Worm (Caenorhabditis elegans) whole organism, young adult: ENCODE data around the gene spsb-1.
A peak's percentile ranks its signal among the peaks of the same experiment; 100 is the strongest.
"Not testable (repeated sequence)": the region's sequence is repeated elsewhere in the genome, so short reads cannot be mapped to it uniquely, and the experiment has no call there.

Experiments used
- B0035.1 ChIP-seq: sonication (generic microtip); optimal IDR thresholded peaks from 2 replicates; lab custom pipeline; 2016; ENCODE audit warnings: missing genetic modification characterization, mild to moderate bottlenecking, missing compliant biosample characterization, missing genotype, missing genetic modification reagents
- B0336.3 ChIP-seq: fragments of 200-800 bp; sonication (Bioruptor generic); IDR thresholded peaks from 2 replicates; pipeline ENCODE4 v1.3.6; 2022; ENCODE audit warnings: missing genetic modification characterization, missing compliant biosample characterization
- F10E7.11 ChIP-seq: sonication (generic microtip); optimal IDR thresholded peaks from 2 replicates; lab custom pipeline; 2017; ENCODE audit warnings: mild to moderate bottlenecking, missing genetic modification characterization, moderate library complexity, missing compliant biosample characterization
- F57A8.1 ChIP-seq: fragments of 200-800 bp; sonication (Bioruptor generic); optimal IDR thresholded peaks from 2 replicates; lab custom pipeline; 2018; ENCODE audit warnings: mild to moderate bottlenecking, missing genetic modification characterization, moderate library complexity, missing compliant biosample characterization
- F57C9.4 ChIP-seq: sonication (generic microtip); optimal IDR thresholded peaks from 2 replicates; lab custom pipeline; 2017; ENCODE audit warnings: mild to moderate bottlenecking, missing genetic modification characterization, missing compliant biosample characterization
- T07F8.4 ChIP-seq: sonication (generic microtip); optimal IDR thresholded peaks from 2 replicates; lab custom pipeline; 2016; ENCODE audit warnings: mild to moderate bottlenecking, missing genetic modification characterization, moderate library complexity, missing compliant biosample characterization
- Y53G8AR.9 ChIP-seq: fragments of 200-800 bp; sonication (Bioruptor generic); conservative IDR thresholded peaks from 2 replicates; pipeline ENCODE4 v1.3.6; 2022; ENCODE audit warnings: missing genetic modification reagents, missing genetic modification characterization, missing compliant biosample characterization
- akir-1 ChIP-seq: fragments of 200-800 bp; sonication (Bioruptor generic); optimal IDR thresholded peaks from 2 replicates; lab custom pipeline; 2018; ENCODE audit warnings: mild to moderate bottlenecking, missing genetic modification characterization, moderate library complexity, missing compliant biosample characterization
- bed-1 ChIP-seq: fragments of 200-800 bp; sonication (Bioruptor generic); IDR thresholded peaks from 2 replicates; pipeline ENCODE4 v1.3.6; 2022; ENCODE audit warnings: missing genetic modification reagents, missing genetic modification characterization, missing compliant biosample characterization
- cebp-1 ChIP-seq, 2 experiments: fragments of 200-800 bp in 1 of 2; sonication (Bioruptor generic) in 1 of 2; sonication (generic microtip) in 1 of 2; IDR thresholded peaks in 1 of 2; optimal IDR thresholded peaks in 1 of 2; 2 replicates each; pipeline versions ENCODE4 v1.3.6 to Lab custom; 2017 to 2022; ENCODE audit warnings: missing compliant biosample characterization in 2 of 2, missing genetic modification characterization in 2 of 2, mild to moderate bottlenecking in 1 of 2, missing genetic modification reagents in 1 of 2, moderate library complexity in 1 of 2
- cebp-2 ChIP-seq: fragments of 200-800 bp; sonication (Bioruptor generic); IDR thresholded peaks from 2 replicates; pipeline ENCODE4 v1.3.6; 2022; ENCODE audit warnings: missing genetic modification characterization, missing compliant biosample characterization
- ceh-27 ChIP-seq: fragments of 200-800 bp; sonication (Bioruptor generic); optimal IDR thresholded peaks from 2 replicates; lab custom pipeline; 2018; ENCODE audit warnings: mild to moderate bottlenecking, missing genetic modification characterization, moderate library complexity, missing compliant biosample characterization
- ceh-40 ChIP-seq: fragments of 200-800 bp; sonication (Bioruptor generic); IDR thresholded peaks from 2 replicates; pipeline ENCODE4 v1.3.6; 2022; ENCODE audit warnings: missing genetic modification characterization, missing compliant biosample characterization
- ceh-58 ChIP-seq: fragments of 200-800 bp; sonication (Bioruptor generic); IDR thresholded peaks from 2 replicates; pipeline ENCODE4 v1.3.6; 2022; ENCODE audit warnings: missing genetic modification characterization, missing compliant biosample characterization
- ceh-79 ChIP-seq: sonication (generic microtip); optimal IDR thresholded peaks from 2 replicates; lab custom pipeline; 2017; ENCODE audit warnings: mild to moderate bottlenecking, missing genetic modification characterization, missing compliant biosample characterization
- chd-7 ChIP-seq: sonication (generic microtip); optimal IDR thresholded peaks from 2 replicates; lab custom pipeline; 2016; ENCODE audit warnings: mild to moderate bottlenecking, missing genetic modification characterization, moderate library complexity, missing compliant biosample characterization
- dox-1 ChIP-seq: fragments of 200-800 bp; sonication (Bioruptor generic); IDR thresholded peaks from 2 replicates; pipeline ENCODE4 v1.3.6; 2022; ENCODE audit warnings: missing genetic modification reagents, missing genetic modification characterization, missing compliant biosample characterization
- dpff-1 ChIP-seq: sonication (generic microtip); optimal IDR thresholded peaks from 2 replicates; lab custom pipeline; 2017; ENCODE audit warnings: mild to moderate bottlenecking, missing genetic modification characterization, missing compliant biosample characterization
- efl-1 ChIP-seq: fragments of 150-350 bp; optimal IDR thresholded peaks from 2 replicates; lab custom pipeline; 2014; ENCODE audit warnings: missing biosample characterization, missing genetic modification reagents, missing genetic modification characterization
- egl-44 ChIP-seq: fragments of 200-800 bp; sonication (Bioruptor generic); IDR thresholded peaks from 2 replicates; pipeline ENCODE4 v1.3.6; 2022; ENCODE audit warnings: missing genetic modification reagents, missing genetic modification characterization, missing compliant biosample characterization
- him-1 ChIP-seq: sonication (generic microtip); optimal IDR thresholded peaks from 2 replicates; lab custom pipeline; 2016; ENCODE audit warnings: missing genotype, missing genetic modification reagents, missing genetic modification characterization, missing compliant biosample characterization
- hmg-1.2 ChIP-seq: fragments of 200-800 bp; sonication (Bioruptor generic); IDR thresholded peaks from 2 replicates; pipeline ENCODE4 v1.3.6; 2022; ENCODE audit warnings: missing genetic modification reagents, missing genetic modification characterization, missing compliant biosample characterization
- hmg-20 ChIP-seq: fragments of 200-800 bp; sonication (Bioruptor generic); IDR thresholded peaks from 2 replicates; pipeline ENCODE4 v1.3.6; 2022; ENCODE audit warnings: missing genetic modification reagents, missing genetic modification characterization, missing compliant biosample characterization
- lag-1 ChIP-seq: fragments of 200-800 bp; sonication (Bioruptor generic); IDR thresholded peaks from 2 replicates; pipeline ENCODE4 v1.3.6; 2022; ENCODE audit warnings: missing genetic modification reagents, missing genetic modification characterization, missing compliant biosample characterization
- let-526 ChIP-seq: fragments of 200-800 bp; sonication (Bioruptor generic); IDR thresholded peaks from 2 replicates; pipeline ENCODE4 v1.3.6; 2022; ENCODE audit warnings: missing genetic modification reagents, missing genetic modification characterization, missing compliant biosample characterization
- lir-1 ChIP-seq: fragments of 200-800 bp; sonication (Bioruptor generic); conservative IDR thresholded peaks from 2 replicates; pipeline ENCODE4 v1.3.6; 2022; ENCODE audit warnings: missing genetic modification reagents, missing genetic modification characterization, missing compliant biosample characterization
- madf-6 ChIP-seq: fragments of 200-800 bp; sonication (Bioruptor generic); IDR thresholded peaks from 2 replicates; pipeline ENCODE4 v1.3.6; 2022; ENCODE audit warnings: missing genetic modification reagents, missing genetic modification characterization, missing compliant biosample characterization
- mxl-1 ChIP-seq: sonication (generic microtip); optimal IDR thresholded peaks from 2 replicates; lab custom pipeline; 2016; ENCODE audit warnings: missing genetic modification characterization, missing compliant biosample characterization
- nfyb-1 ChIP-seq: fragments of 200-800 bp; sonication (Bioruptor generic); IDR thresholded peaks from 2 replicates; pipeline ENCODE4 v1.3.6; 2022; ENCODE audit warnings: missing genetic modification reagents, missing genetic modification characterization, missing compliant biosample characterization
- nhr-27 ChIP-seq: fragments of 200-800 bp; sonication (Bioruptor generic); optimal IDR thresholded peaks from 2 replicates; lab custom pipeline; 2018; ENCODE audit warnings: mild to moderate bottlenecking, missing genetic modification characterization, moderate library complexity, missing compliant biosample characterization
- nhr-80 ChIP-seq: sonication (generic microtip); optimal IDR thresholded peaks from 2 replicates; lab custom pipeline; 2016; ENCODE audit warnings: missing genetic modification characterization, missing compliant biosample characterization
- rcor-1 ChIP-seq: fragments of 200-800 bp; sonication (Bioruptor generic); IDR thresholded peaks from 2 replicates; pipeline ENCODE4 v1.3.6; 2022; ENCODE audit warnings: missing genetic modification reagents, missing genetic modification characterization, missing compliant biosample characterization
- snpc-3.4 ChIP-seq: sonication (generic microtip); optimal IDR thresholded peaks from 2 replicates; lab custom pipeline; 2017; ENCODE audit warnings: missing genetic modification characterization, mild to moderate bottlenecking, missing compliant biosample characterization, antibody characterized with exemption, moderate library complexity, missing genotype, missing genetic modification reagents
- tbp1 ChIP-seq: fragments of 200-800 bp; sonication (Bioruptor generic); optimal IDR thresholded peaks from 2 replicates; lab custom pipeline; 2018; ENCODE audit warnings: mild to moderate bottlenecking, missing genetic modification characterization, missing compliant biosample characterization
- ztf-18 ChIP-seq: sonication (generic microtip); optimal IDR thresholded peaks from 2 replicates; lab custom pipeline; 2016; ENCODE audit warnings: missing genotype, mild to moderate bottlenecking, missing genetic modification characterization, missing compliant biosample characterization
- ztf-26 ChIP-seq: sonication (generic microtip); optimal IDR thresholded peaks from 2 replicates; lab custom pipeline; 2017; ENCODE audit warnings: missing genetic modification characterization, missing compliant biosample characterization

spsb-1 gene

ce11 chrII:15165681-15166235 is 30.8 kb upstream of the spsb-1 start, which contains the start of gene gst-27 (continued):
- peak; percentile 52; the same call in 1 of the 2 replicates for TF ChIP-seq lir-1 (GFP tag; lab: Robert Waterston, UW)
- TF ChIP-seq egl-44 (GFP tag; lab: Robert Waterston, UW) = peak; percentile 90
- no peak for TF ChIP-seq cebp-1 (GFP tag; IDR thresholded peaks at IDR 0.05; lab: Robert Waterston, UW)
- TF ChIP-seq cebp-1 (tag; optimal IDR thresholded peaks at IDR 0.05; lab: Kevin White, UChicago) = peak; percentile 86
- TF ChIP-seq akir-1 = peak; percentile 23
- TF ChIP-seq him-1 (tag; lab: Kevin White, UChicago) = peak; percentile 88
- TF ChIP-seq dpff-1 (tag; lab: Kevin White, UChicago) = peak; percentile 82
- TF ChIP-seq B0035.1 (tag; lab: Kevin White, UChicago) = peak; percentile 61
- TF ChIP-seq nhr-27 (tag; lab: Kevin White, UChicago) = peak; percentile 63
- TF ChIP-seq mxl-1 (tag; lab: Kevin White, UChicago) = peak; percentile 87
- no peak for TF ChIP-seq lag-1 (GFP tag; lab: Robert Waterston, UW)
- TF ChIP-seq chd-7 (tag; lab: Kevin White, UChicago) = peak; percentile 93
- TF ChIP-seq B0336.3 (GFP tag; lab: Robert Waterston, UW) = peak; percentile 87
- TF ChIP-seq let-526 (GFP tag; lab: Robert Waterston, UW) = peak; percentile 72; the same call in 1 of the 2 replicates
- TF ChIP-seq F57A8.1 = no peak
- TF ChIP-seq nfyb-1 (GFP tag; lab: Robert Waterston, UW) = peak; percentile 83
- peak; percentile 89 for TF ChIP-seq T07F8.4 (tag; lab: Kevin White, UChicago)
- TF ChIP-seq Y53G8AR.9 = peak; percentile 79
- TF ChIP-seq snpc-3.4 (tag; lab: Kevin White, UChicago) = peak; percentile 83

ce11 chrII:15167340-15167739 is 29.2 kb upstream of the spsb-1 start, which contains the start of gene gst-28:
Gene gst-28 (minus strand): TSS chrII:15167577.
- TF ChIP-seq nhr-80 (tag; lab: Kevin White, UChicago) = peak; percentile 17
- TF ChIP-seq ceh-27 (GFP tag; lab: Kevin White, UChicago) = no peak

DNA sequence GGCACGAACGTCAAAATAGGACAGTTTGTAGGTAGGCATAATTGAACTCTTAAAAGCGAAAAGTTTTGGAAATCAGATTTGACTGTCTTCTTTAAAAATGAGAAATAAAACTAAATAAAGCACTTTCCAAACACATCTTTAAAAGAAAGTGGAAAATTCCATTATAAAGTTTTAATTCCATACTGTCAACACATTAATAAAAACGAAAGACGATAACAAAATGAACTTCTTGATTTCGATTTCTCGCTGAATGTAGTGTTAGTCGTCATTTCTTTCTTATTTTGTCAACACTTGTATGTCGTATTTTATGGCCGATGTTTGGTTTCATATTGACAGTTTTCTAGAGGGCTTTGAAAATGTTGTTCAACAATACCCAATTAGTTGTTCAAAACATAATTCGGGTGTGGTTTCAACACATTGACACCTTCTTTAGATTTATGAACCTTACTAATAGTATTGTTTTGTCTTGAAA is 26.7 kb upstream of the spsb-1 start, which contains the start of gene gst-29:
Gene gst-29 (minus strand): TSS at position 51 of the 472 bp plus-strand sequence.
- TF ChIP-seq ceh-40 = no peak
- TF ChIP-seq ztf-18 (tag; lab: Kevin White, UChicago) = no peak
- no peak for TF ChIP-seq ceh-58 (GFP tag; lab: Robert Waterston, UW)
- TF ChIP-seq nhr-80 (tag; lab: Kevin White, UChicago) = peak; percentile 25
- TF ChIP-seq mxl-1 (tag; lab: Kevin White, UChicago) = no peak
- TF ChIP-seq ceh-79 = no peak
- TF ChIP-seq hmg-20 (GFP tag; lab: Robert Waterston, UW) = no peak
- TF ChIP-seq F10E7.11 (tag; lab: Kevin White, UChicago) = no peak

- TF ChIP-seq ztf-26 (tag; lab: Kevin White, UChicago); dox-1 (GFP tag; lab: Robert Waterston, UW); madf-6 (GFP tag; lab: Robert Waterston, UW): not testable (repeated sequence)
These were observed 24.7 kb upstream of the spsb-1 start, which contains the start of gene gst-39 for ce11 chrII:15171816-15172215. Gene gst-39 (minus strand): TSS chrII:15171916.

ce11 chrII:15173174-15173573 is 23.4 kb upstream of the spsb-1 start:
- TF ChIP-seq F57C9.4 = no peak
- TF ChIP-seq tbp1 (GFP tag; lab: Kevin White, UChicago) = peak; percentile 2
- TF ChIP-seq cebp-1 (GFP tag; IDR thresholded peaks at IDR 0.05; lab: Robert Waterston, UW) = peak; percentile 90
- TF ChIP-seq cebp-1 (tag; optimal IDR thresholded peaks at IDR 0.05; lab: Kevin White, UChicago) = peak; percentile 97
- TF ChIP-seq rcor-1 (GFP tag; lab: Robert Waterston, UW) = no peak
- TF ChIP-seq bed-1 (GFP tag; lab: Robert Waterston, UW) = no peak
- no peak for TF ChIP-seq Y53G8AR.9
- TF ChIP-seq hmg-1.2 = peak; percentile 47; the same call in 1 of the 2 replicates
- no peak for TF ChIP-seq efl-1 (GFP tag; lab: Kevin White, UChicago)
- TF ChIP-seq cebp-2 = no peak
- TF ChIP-seq ceh-40 = no peak
